Worm (Caenorhabditis elegans): Measurements from ENCODE around the gene cutl-27.

Gene cutl-27

DNA sequence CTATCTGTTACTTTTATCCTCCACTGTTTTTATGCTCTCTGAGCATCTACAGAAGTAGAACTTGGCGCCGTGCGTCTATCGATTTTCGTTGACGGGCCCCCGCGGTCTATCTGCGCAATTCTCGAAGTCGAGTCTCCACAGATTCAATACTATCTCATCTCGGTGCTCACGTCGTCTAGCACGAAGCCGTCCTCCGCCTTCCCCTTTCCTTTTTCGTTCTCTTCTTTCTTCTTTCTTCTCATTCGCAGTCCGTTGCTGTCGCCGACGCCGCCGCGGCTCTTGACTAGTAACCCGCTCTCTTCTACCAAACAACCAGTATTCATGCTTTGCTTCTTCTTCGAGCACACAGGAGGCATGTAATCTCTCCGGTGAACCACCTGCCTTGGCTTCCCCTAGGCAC, 7.3 kb upstream of the cutl-27 start:
- TF ChIP-seq lsy-2 (tag; optimal IDR thresholded peaks at IDR 0.05) (peak in 1 of 2 experiments; percentile 30), aly-2 (tag; optimal IDR thresholded peaks at IDR 0.05) (no peak), mdl-1 (tag; optimal IDR thresholded peaks at IDR 0.05) (peak in 1 of 2 experiments; percentile 14), nhr-48 (tag; optimal IDR thresholded peaks at IDR 0.05) (no peak), lin-29 (GFP tag; IDR thresholded peaks at IDR 0.05) (no peak), nhr-76 (tag; optimal IDR thresholded peaks at IDR 0.05) (no peak), unc-39 (tag; optimal IDR thresholded peaks at IDR 0.05) (no peak), ceh-20 (GFP tag; IDR thresholded peaks at IDR 0.05) (0 out of 2 replicates have a peak, but pooled peaks have one; percentile 26), rbr-2 (tag; optimal IDR thresholded peaks at IDR 0.05) (peak; percentile 67), hmg-1.1 (GFP tag; IDR thresholded peaks at IDR 0.05) (peak; percentile 53), mes-2 (tag; optimal IDR thresholded peaks at IDR 0.05; ENCODE audit: poor library complexity, severe bottlenecking) (peak; percentile 18), nhr-11 (tag; optimal IDR thresholded peaks at IDR 0.05) (peak; percentile 33), set-16 (GFP tag; IDR thresholded peaks at IDR 0.05) (peak; percentile 76), F37D6.2 (tag; optimal IDR thresholded peaks at IDR 0.05) (peak; percentile 5), hlh-30 (tag; optimal IDR thresholded peaks at IDR 0.05; ENCODE audit: insufficient read depth) (peak; percentile 15), ceh-28 (tag; optimal IDR thresholded peaks at IDR 0.05) (peak; percentile 9), attf-4 (tag; optimal IDR thresholded peaks at IDR 0.05) (no peak), nhr-41 (GFP tag; IDR thresholded peaks at IDR 0.05) (no peak), aha-1 (tag) (peak; percentile 53), mep-1 (tag; optimal IDR thresholded peaks at IDR 0.05) (peak; percentile 35), madf-5 (GFP tag; IDR thresholded peaks at IDR 0.05) (no peak), F44E2.7 (GFP tag; IDR thresholded peaks at IDR 0.05) (no peak)

DNA sequence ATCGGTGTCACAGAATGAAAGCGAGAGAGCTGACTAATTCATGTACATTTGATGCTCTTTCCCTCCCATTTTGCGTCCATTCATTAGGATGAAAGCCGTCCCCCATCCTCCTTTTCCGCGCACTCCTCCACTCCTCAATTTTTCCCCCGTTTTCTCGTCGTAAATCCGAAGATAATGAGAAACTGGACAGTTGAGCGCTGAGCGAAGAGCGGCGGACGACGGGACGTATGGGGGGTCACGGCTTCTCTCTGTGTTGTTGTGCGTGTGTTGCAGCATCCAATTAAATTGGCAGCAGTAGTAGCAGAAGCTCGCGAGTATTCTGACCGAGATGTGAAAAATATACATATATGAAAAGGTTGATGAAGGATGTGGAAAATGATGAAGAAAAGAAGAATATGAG, 6.5 kb upstream of the cutl-27 start:
- TF ChIP-seq fos-1 (tag; optimal IDR thresholded peaks at IDR 0.05) (no peak), pqm-1 (tag; optimal IDR thresholded peaks at IDR 0.05) (no peak), unc-62 (GFP tag; optimal IDR thresholded peaks at IDR 0.05 in 1 of 2) (peak in 1 of 2 experiments; percentile 39), unc-62 (tag; optimal IDR thresholded peaks at IDR 0.05) (no peak), lin-38 (GFP tag; IDR thresholded peaks at IDR 0.05) (no peak), lin-13 (GFP tag; optimal IDR thresholded peaks at IDR 0.05) (no peak), ces-1 (GFP tag; optimal IDR thresholded peaks at IDR 0.05) (no peak), ZK546.5 (tag; optimal IDR thresholded peaks at IDR 0.05) (no peak)

DNA sequence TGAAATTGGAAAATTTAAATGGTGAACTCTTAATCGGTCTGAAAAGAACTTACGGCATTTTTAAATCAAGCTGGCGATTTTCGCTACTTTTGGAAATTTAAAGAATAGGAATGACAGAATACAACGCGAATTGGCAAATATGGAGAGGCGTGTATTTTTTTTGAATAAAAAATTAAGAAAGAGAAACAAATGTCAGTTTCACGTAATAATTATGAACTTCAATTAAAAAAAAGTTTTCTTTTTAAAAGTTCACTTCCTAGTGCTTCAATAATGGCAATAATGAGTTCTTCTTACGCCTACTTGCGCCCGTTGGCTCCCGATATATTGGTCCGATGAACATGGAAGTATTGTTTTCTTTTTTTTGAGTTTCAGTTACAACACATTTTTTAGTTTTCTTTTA, 675 bp upstream of the cutl-27 start, which contains the start of gene pph-2:
Gene pph-2, minus strand, starts transcription at position 101 of the 400 bp plus-strand sequence.
- no peak for TF ChIP-seq attf-4 (tag; optimal IDR thresholded peaks at IDR 0.05)
- TF ChIP-seq ceh-32 (tag; optimal IDR thresholded peaks at IDR 0.05; ENCODE audit: poor library complexity) = no peak

DNA sequence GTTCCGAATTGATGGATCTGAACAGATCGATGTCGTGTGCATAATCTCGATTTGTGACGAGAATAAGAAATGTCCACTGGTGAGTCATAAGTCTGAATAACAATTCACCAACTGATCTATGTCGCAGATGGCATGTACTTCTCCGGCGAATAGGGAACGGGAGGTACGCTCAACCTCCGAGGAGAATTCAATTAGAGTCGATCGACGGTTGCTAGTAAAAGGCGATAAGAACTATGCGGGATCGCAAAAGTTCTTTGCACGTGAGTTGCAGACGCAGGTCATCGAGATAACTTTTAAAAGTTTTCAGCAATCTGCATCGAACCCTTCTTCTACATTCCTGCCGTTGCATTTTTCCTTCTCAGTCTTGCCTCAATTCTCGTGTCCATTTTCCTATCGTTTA, 4.2 kb downstream of the cutl-27 start:
- TF ChIP-seq hif-1 (tag; optimal IDR thresholded peaks at IDR 0.05) (no peak), mxl-2 (GFP tag; conservative IDR thresholded peaks at IDR 0.05) (no peak), nhr-111 (GFP tag; optimal IDR thresholded peaks at IDR 0.05) (no peak)

DNA sequence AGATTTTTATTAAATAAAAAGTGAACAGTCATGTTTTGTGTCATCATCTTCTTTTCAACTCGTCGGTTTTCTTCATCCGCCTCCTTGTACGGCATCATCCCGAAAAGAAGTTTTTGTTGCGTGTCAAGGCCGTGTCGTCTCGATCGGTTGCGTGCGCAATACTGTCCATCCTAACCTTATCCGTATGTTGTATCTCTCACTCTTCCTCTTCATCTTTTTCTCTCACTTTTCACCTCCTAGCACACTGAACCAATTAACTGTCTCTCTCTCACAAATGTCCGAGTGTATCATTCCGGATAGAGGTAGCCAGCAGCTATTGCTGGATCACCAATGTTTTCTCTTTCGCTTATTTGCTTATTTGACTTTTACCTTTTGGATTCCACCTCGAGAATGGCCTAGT, 5.1 kb downstream of the cutl-27 start:
- TF ChIP-seq dmd-8 (GFP tag; IDR thresholded peaks at IDR 0.05) (no peak), nhr-41 (GFP tag; IDR thresholded peaks at IDR 0.05) (no peak), madf-9 (GFP tag; conservative IDR thresholded peaks at IDR 0.05) (no peak), aly-2 (tag; optimal IDR thresholded peaks at IDR 0.05) (no peak), rbr-2 (tag; optimal IDR thresholded peaks at IDR 0.05) (no peak), hmg-1.1 (GFP tag; IDR thresholded peaks at IDR 0.05) (no peak), snpc-1.2 (GFP tag; IDR thresholded peaks at IDR 0.05) (no peak), nhr-25 (tag; optimal IDR thresholded peaks at IDR 0.05; ENCODE audit: borderline replicate concordance, insufficient read depth) (peak; percentile 43), vab-7 (GFP tag; IDR thresholded peaks at IDR 0.05) (no peak), ctbp-1 (GFP tag; IDR thresholded peaks at IDR 0.05) (no peak), sdz-12 (GFP tag; optimal IDR thresholded peaks at IDR 0.05) (no peak), dve-1 (tag; optimal IDR thresholded peaks at IDR 0.05; ENCODE audit: insufficient read depth) (no peak), mdl-1 (tag; optimal IDR thresholded peaks at IDR 0.05) (peak in 1 of 2 experiments; percentile 10), nhr-28 (tag; optimal IDR thresholded peaks at IDR 0.05) (peak; percentile 63), nhr-237 (tag; optimal IDR thresholded peaks at IDR 0.05) (no peak), zip-11 (GFP tag; IDR thresholded peaks at IDR 0.05) (no peak)
